Worm (Caenorhabditis elegans) whole organism, mixed stage, embryonic: ENCODE results near the gene C09B9.4.
A peak's percentile ranks its signal among the peaks of the same experiment; 100 is the strongest.

Source experiments
- M03D4.4 ChIP-seq: sonication (generic microtip); optimal IDR thresholded peaks from 2 replicates; lab custom pipeline; 2017; ENCODE audit warnings: mild to moderate bottlenecking, missing genetic modification characterization, missing compliant biosample characterization
- bed-3 ChIP-seq: fragments of 200-800 bp; sonication (Bioruptor generic); optimal IDR thresholded peaks from 3 replicates; lab custom pipeline; 2018; ENCODE audit warnings: mild to moderate bottlenecking, missing genetic modification characterization, moderate library complexity, missing compliant biosample characterization
- blmp-1 ChIP-seq: fragments of 150-350 bp; optimal IDR thresholded peaks from 2 replicates; lab custom pipeline; 2014; ENCODE audit warnings: missing biosample characterization, missing genetic modification characterization
- ceh-39 ChIP-seq: fragments of 150-350 bp; optimal IDR thresholded peaks from 2 replicates; lab custom pipeline; 2014; ENCODE audit warnings: missing biosample characterization, missing genetic modification characterization
- ceh-43 ChIP-seq: fragments of 200-800 bp; sonication (Bioruptor generic); optimal IDR thresholded peaks from 2 replicates; lab custom pipeline; 2018; ENCODE audit warnings: mild to moderate bottlenecking, missing genetic modification characterization, moderate library complexity, missing compliant biosample characterization
- ceh-83 ChIP-seq: fragments of 200-800 bp; sonication (Bioruptor generic); optimal IDR thresholded peaks from 2 replicates; lab custom pipeline; 2018; ENCODE audit warnings: mild to moderate bottlenecking, missing genetic modification characterization, missing compliant biosample characterization
- ces-1 ChIP-seq: fragments of 150-350 bp; optimal IDR thresholded peaks from 2 replicates; lab custom pipeline; 2014; ENCODE audit warnings: missing biosample characterization, missing genetic modification reagents, missing genetic modification characterization
- cnd-1 ChIP-seq: fragments of 200-800 bp; sonication (Bioruptor generic); optimal IDR thresholded peaks from 2 replicates; lab custom pipeline; 2018; ENCODE audit warnings: mild to moderate bottlenecking, missing genetic modification characterization, missing compliant biosample characterization
- drap-1 ChIP-seq: fragments of 200-800 bp; sonication (Bioruptor generic); optimal IDR thresholded peaks from 3 replicates; lab custom pipeline; 2018; ENCODE audit warnings: mild to moderate bottlenecking, missing genetic modification characterization, missing compliant biosample characterization
- elt-3 ChIP-seq: fragments of 150-350 bp; optimal IDR thresholded peaks from 2 replicates; lab custom pipeline; 2014; ENCODE audit warnings: missing biosample characterization, missing genetic modification characterization
- flh-1 ChIP-seq: fragments of 200-800 bp; sonication (Bioruptor generic); optimal IDR thresholded peaks from 2 replicates; lab custom pipeline; 2018; ENCODE audit warnings: mild to moderate bottlenecking, missing genetic modification characterization, moderate library complexity, missing compliant biosample characterization
- ham-2 ChIP-seq: fragments of 200-800 bp; sonication (Bioruptor generic); optimal IDR thresholded peaks from 2 replicates; lab custom pipeline; 2018; ENCODE audit warnings: mild to moderate bottlenecking, missing genetic modification characterization, missing compliant biosample characterization
- hlh-1 ChIP-seq: fragments of 150-350 bp; optimal IDR thresholded peaks from 2 replicates; lab custom pipeline; 2014; ENCODE audit warnings: missing biosample characterization, missing genetic modification reagents, missing genetic modification characterization
- lin-13 ChIP-seq: fragments of 150-350 bp; optimal IDR thresholded peaks from 2 replicates; lab custom pipeline; 2014; ENCODE audit warnings: missing biosample characterization, missing genetic modification characterization
- lin-32 ChIP-seq: fragments of 200-800 bp; sonication (Bioruptor generic); optimal IDR thresholded peaks from 2 replicates; lab custom pipeline; 2018; ENCODE audit warnings: mild to moderate bottlenecking, missing genetic modification characterization, missing compliant biosample characterization
- lsy-2 ChIP-seq: fragments of 150-350 bp; optimal IDR thresholded peaks from 2 replicates; lab custom pipeline; 2014; ENCODE audit warnings: missing biosample characterization, missing genetic modification characterization
- mab-5 ChIP-seq: fragments of 150-350 bp; optimal IDR thresholded peaks from 2 replicates; lab custom pipeline; 2014; ENCODE audit warnings: missing biosample characterization, missing genetic modification characterization
- mep-1 ChIP-seq: fragments of 150-350 bp; optimal IDR thresholded peaks from 2 replicates; lab custom pipeline; 2017; ENCODE audit warnings: missing biosample characterization, missing genetic modification reagents, missing genetic modification characterization, inconsistent platforms
- mls-2 ChIP-seq: sonication (generic microtip); optimal IDR thresholded peaks from 2 replicates; lab custom pipeline; 2016; ENCODE audit warnings: mild to moderate bottlenecking, missing genetic modification characterization, moderate library complexity, missing compliant biosample characterization
- nhr-12 ChIP-seq: fragments of 150-350 bp; optimal IDR thresholded peaks from 2 replicates; lab custom pipeline; 2014; ENCODE audit warnings: missing biosample characterization, missing genetic modification characterization
- nhr-237 ChIP-seq: fragments of 150-350 bp; optimal IDR thresholded peaks from 2 replicates; lab custom pipeline; 2014; ENCODE audit warnings: missing biosample characterization, missing genetic modification characterization
- nhr-28 ChIP-seq: fragments of 150-350 bp; optimal IDR thresholded peaks from 2 replicates; lab custom pipeline; 2014; ENCODE audit warnings: missing biosample characterization, missing genetic modification characterization
- nhr-76 ChIP-seq: sonication (generic microtip); optimal IDR thresholded peaks from 2 replicates; lab custom pipeline; 2017; ENCODE audit warnings: missing biosample characterization, missing genetic modification characterization
- pha-4 ChIP-seq: fragments of 150-350 bp; optimal IDR thresholded peaks from 2 replicates; lab custom pipeline; 2018; ENCODE audit warnings: missing biosample characterization, missing genetic modification reagents, missing genetic modification characterization
- sem-2 ChIP-seq: fragments of 200-800 bp; sonication (Bioruptor generic); optimal IDR thresholded peaks from 2 replicates; lab custom pipeline; 2018; ENCODE audit warnings: mild to moderate bottlenecking, missing genetic modification characterization, missing compliant biosample characterization
- snpc-4 ChIP-seq: fragments of 150-350 bp; optimal IDR thresholded peaks from 2 replicates; lab custom pipeline; 2014; ENCODE audit warnings: missing biosample characterization, missing genetic modification characterization
- sptf-1 ChIP-seq: sonication (generic microtip); optimal IDR thresholded peaks from 2 replicates; lab custom pipeline; 2017; ENCODE audit warnings: mild to moderate bottlenecking, missing genetic modification characterization, moderate library complexity, missing compliant biosample characterization
- tbx-8 ChIP-seq: fragments of 200-800 bp; sonication (Bioruptor generic); optimal IDR thresholded peaks from 2 replicates; lab custom pipeline; 2018; ENCODE audit warnings: mild to moderate bottlenecking, missing genetic modification characterization, moderate library complexity, missing compliant biosample characterization
- unc-120 ChIP-seq: sonication (generic microtip); optimal IDR thresholded peaks from 2 replicates; lab custom pipeline; 2017; ENCODE audit warnings: missing genetic modification characterization, missing compliant biosample characterization; ENCODE audit not compliant: poor library complexity, severe bottlenecking
- unc-39 ChIP-seq: fragments of 150-350 bp; optimal IDR thresholded peaks from 2 replicates; lab custom pipeline; 2014; ENCODE audit warnings: missing biosample characterization, missing genetic modification characterization
- zip-8 ChIP-seq: fragments of 150-350 bp; optimal IDR thresholded peaks from 2 replicates; lab custom pipeline; 2014; ENCODE audit warnings: missing biosample characterization, missing genetic modification characterization
- ztf-11 ChIP-seq: fragments of 150-350 bp; optimal IDR thresholded peaks from 2 replicates; lab custom pipeline; 2014; ENCODE audit warnings: missing biosample characterization, missing genetic modification characterization

C09B9.4 gene

ce11 chrIV:5045389-5045788 is 12.2 kb upstream of the C09B9.4 start, which contains the start of gene hot-9:
Gene hot-9 (minus strand): TSS chrIV:5045489.
- TF ChIP-seq pha-4 (tag; lab: Kevin White, UChicago) (no peak), drap-1 (GFP tag; lab: Kevin White, UChicago) (no peak), unc-39 (no peak), blmp-1 (tag; lab: Kevin White, UChicago) (no peak), bed-3 (GFP tag; lab: Kevin White, UChicago) (no peak), elt-3 (no peak)

DNA sequence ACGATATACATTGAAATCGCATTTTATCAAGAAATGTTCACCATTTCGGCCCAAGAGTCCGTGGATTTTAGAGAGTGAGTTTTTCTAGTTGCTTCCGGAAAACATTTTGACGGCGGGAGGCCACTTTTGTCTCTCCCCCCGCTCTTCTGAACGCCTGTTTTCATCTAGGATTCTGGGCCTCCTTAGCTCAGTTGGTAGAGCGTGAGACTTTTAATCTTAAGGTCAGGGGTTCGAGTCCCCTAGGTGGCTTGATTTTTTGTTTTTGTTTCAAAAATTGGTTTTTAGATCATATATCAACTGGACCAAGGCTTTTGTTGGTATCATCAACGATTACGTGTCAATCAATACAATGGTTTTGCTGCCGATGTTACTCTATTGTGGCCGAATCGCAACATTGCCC is 5.6 kb upstream of the C09B9.4 start:
- no peak for TF ChIP-seq ces-1 (GFP tag; lab: Kevin White, UChicago)
- peak; percentile 79 for TF ChIP-seq ceh-83 (GFP tag; lab: Kevin White, UChicago)

ce11 chrIV:5037489-5037888 is 4.3 kb upstream of the C09B9.4 start, which contains the start of gene C09B9.1:
Gene C09B9.1 (plus strand): TSS chrIV:5037789.
- no peak for TF ChIP-seq sptf-1
- no peak for TF ChIP-seq ceh-83 (GFP tag; lab: Kevin White, UChicago)
- no peak for TF ChIP-seq flh-1 (GFP tag; lab: Kevin White, UChicago)
- no peak for TF ChIP-seq nhr-237 (tag; lab: Kevin White, UChicago)
- no peak for TF ChIP-seq elt-3
- no peak for TF ChIP-seq M03D4.4
- no peak for TF ChIP-seq bed-3 (GFP tag; lab: Kevin White, UChicago)
- TF ChIP-seq lin-32 (GFP tag; lab: Kevin White, UChicago): no peak
- no peak for TF ChIP-seq zip-8 (tag; lab: Kevin White, UChicago)
- TF ChIP-seq sem-2 (GFP tag; lab: Kevin White, UChicago): no peak
- TF ChIP-seq lin-13 (tag; lab: Kevin White, UChicago): no peak
- TF ChIP-seq nhr-12: no peak
- no peak for TF ChIP-seq ceh-43
- TF ChIP-seq ztf-11 (tag; lab: Kevin White, UChicago): no peak
- no peak for TF ChIP-seq nhr-28 (tag; lab: Kevin White, UChicago)
- TF ChIP-seq nhr-76 (tag; lab: Kevin White, UChicago): no peak
- TF ChIP-seq hlh-1 (tag; lab: Kevin White, UChicago): no peak
- no peak for TF ChIP-seq ceh-39 (tag; lab: Kevin White, UChicago)
- TF ChIP-seq lsy-2: no peak

- no peak for TF ChIP-seq ztf-11 (tag; lab: Kevin White, UChicago)
- TF ChIP-seq mls-2 (tag; lab: Kevin White, UChicago): no peak
Observed at ce11 chrIV:5031346-5031745, 1.8 kb downstream of the C09B9.4 start.

DNA sequence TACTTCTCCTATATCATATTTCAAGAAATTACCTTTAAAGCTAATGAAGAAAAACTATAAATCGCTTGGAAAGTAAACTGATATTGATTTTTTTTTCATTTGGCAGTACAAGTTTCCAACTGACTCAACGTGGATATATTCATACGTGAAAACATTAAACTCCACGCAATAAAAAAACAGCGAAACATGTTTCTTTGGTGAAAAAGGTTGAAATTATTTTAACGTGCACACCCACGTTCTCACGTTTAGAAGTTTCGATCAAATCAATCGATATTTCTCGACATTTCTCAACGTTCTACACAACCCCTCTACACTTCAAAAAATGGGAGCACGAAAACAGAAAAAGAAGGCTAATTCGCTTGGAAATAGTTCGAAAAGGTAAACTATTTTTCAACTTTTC is 4.2 kb downstream of the C09B9.4 start, which contains the start of the genes best-6 and C09B9.2:
Gene best-6, minus strand, starts transcription at position 101 of the 400 bp plus-strand sequence.
Gene C09B9.2, plus strand, starts transcription at position 314 of the 400 bp plus-strand sequence.
- TF ChIP-seq sptf-1 (no peak), ztf-11 (tag; lab: Kevin White, UChicago) (no peak), lsy-2 (no peak), mab-5 (tag; lab: Kevin White, UChicago) (no peak), lin-32 (GFP tag; lab: Kevin White, UChicago) (no peak), elt-3 (no peak), cnd-1 (tag; lab: Kevin White, UChicago) (no peak), drap-1 (GFP tag; lab: Kevin White, UChicago) (no peak)

ce11 chrIV:5025646-5026045 is 7.5 kb downstream of the C09B9.4 start, which contains the start of gene C09B9.85:
Gene C09B9.85 (minus strand): TSS chrIV:5025746.
- TF ChIP-seq drap-1 (GFP tag; lab: Kevin White, UChicago) (no peak), unc-120 (tag; lab: Kevin White, UChicago) (no peak), M03D4.4 (no peak), bed-3 (GFP tag; lab: Kevin White, UChicago) (no peak), ham-2 (no peak), lin-13 (tag; lab: Kevin White, UChicago) (no peak), tbx-8 (GFP tag; lab: Kevin White, UChicago) (no peak), sptf-1 (no peak), lsy-2 (no peak), mep-1 (tag; lab: Kevin White, UChicago) (no peak), lin-32 (GFP tag; lab: Kevin White, UChicago) (no peak), snpc-4 (no peak), unc-39 (no peak), mab-5 (tag; lab: Kevin White, UChicago) (no peak), flh-1 (GFP tag; lab: Kevin White, UChicago) (no peak), nhr-237 (tag; lab: Kevin White, UChicago) (no peak), elt-3 (no peak), hlh-1 (tag; lab: Kevin White, UChicago) (no peak), cnd-1 (tag; lab: Kevin White, UChicago) (no peak)
